Fruit fly (Drosophila melanogaster) whole organism, embryonic: ENCODE results near the gene CG43658.

ENCODE experiments used
- Atf6 ChIP-seq: fragments of 200-800 bp; sonication (Bioruptor generic); IDR thresholded peaks from 2 replicates; pipeline ENCODE4 v1.3.6; 2022; ENCODE audit warnings: missing biosample characterization, missing genetic modification characterization
- Bgb ChIP-seq: fragments of 200-800 bp; sonication (Bioruptor generic); IDR thresholded peaks from 2 replicates; pipeline ENCODE4 v1.3.6; 2022; ENCODE audit warnings: missing biosample characterization, missing genetic modification characterization; ENCODE audit not compliant: partially characterized antibody
- CG10565 ChIP-seq: fragments of 200-800 bp; sonication (Bioruptor generic); optimal IDR thresholded peaks from 3 replicates; lab custom pipeline; 2016; ENCODE audit warnings: missing biosample characterization, mild to moderate bottlenecking, missing genetic modification characterization
- CG11085 ChIP-seq: fragments of 200-800 bp; sonication (Bioruptor generic); IDR thresholded peaks from 2 replicates; pipeline ENCODE4 v1.3.6; 2022; ENCODE audit warnings: missing biosample characterization, missing genetic modification characterization
- CG11560 ChIP-seq: fragments of 200-800 bp; sonication (Bioruptor generic); IDR thresholded peaks from 3 replicates; pipeline ENCODE4 v1.3.6; 2022; ENCODE audit warnings: missing biosample characterization, missing genetic modification characterization
- CG11696 ChIP-seq: fragments of 200-800 bp; sonication (Bioruptor generic); IDR thresholded peaks from 2 replicates; pipeline ENCODE4 v1.3.6; 2022; ENCODE audit warnings: missing biosample characterization, missing genetic modification characterization
- CG12104 ChIP-seq: fragments of 200-800 bp; sonication (Bioruptor generic); optimal IDR thresholded peaks from 3 replicates; lab custom pipeline; 2016; ENCODE audit warnings: missing biosample characterization, missing genetic modification characterization
- CG13624 ChIP-seq: fragments of 200-800 bp; sonication (Bioruptor generic); optimal IDR thresholded peaks from 2 replicates; lab custom pipeline; 2016; ENCODE audit warnings: missing biosample characterization, missing genetic modification characterization
- CG1529 ChIP-seq: fragments of 200-800 bp; sonication (Bioruptor generic); optimal IDR thresholded peaks from 3 replicates; lab custom pipeline; 2018; ENCODE audit warnings: missing biosample characterization, missing genetic modification characterization
- CG18011 ChIP-seq: fragments of 200-800 bp; sonication (Bioruptor generic); optimal IDR thresholded peaks from 2 replicates; lab custom pipeline; 2017; ENCODE audit warnings: missing biosample characterization, missing genetic modification characterization, mild to moderate bottlenecking, moderate library complexity, missing genotype
- CG18619 ChIP-seq: fragments of 200-800 bp; sonication (Bioruptor generic); optimal IDR thresholded peaks from 3 replicates; lab custom pipeline; 2017; ENCODE audit warnings: missing biosample characterization, mild to moderate bottlenecking, missing genetic modification characterization
- CG3065 ChIP-seq: fragments of 200-800 bp; sonication (Bioruptor generic); optimal IDR thresholded peaks from 2 replicates; lab custom pipeline; 2016; ENCODE audit warnings: missing biosample characterization, missing genetic modification characterization
- CG32532 ChIP-seq: fragments of 200-800 bp; sonication (Bioruptor generic); IDR thresholded peaks from 2 replicates; pipeline ENCODE4 v1.3.6; 2022; ENCODE audit warnings: missing biosample characterization, missing genetic modification characterization
- CG4730 ChIP-seq: fragments of 200-800 bp; sonication (Bioruptor generic); IDR thresholded peaks from 2 replicates; pipeline ENCODE4 v1.3.6; 2022; ENCODE audit warnings: missing biosample characterization, missing genetic modification characterization
- CG4820 ChIP-seq: fragments of 200-800 bp; sonication (Bioruptor generic); optimal IDR thresholded peaks from 3 replicates; lab custom pipeline; 2016; ENCODE audit warnings: missing biosample characterization, missing genetic modification characterization
- CG7786 ChIP-seq: fragments of 200-800 bp; sonication (Bioruptor generic); optimal IDR thresholded peaks from 2 replicates; lab custom pipeline; 2016; ENCODE audit warnings: missing biosample characterization, missing genetic modification characterization
- CG7987 ChIP-seq: fragments of 200-800 bp; sonication (Bioruptor generic); optimal IDR thresholded peaks from 2 replicates; lab custom pipeline; 2018; ENCODE audit warnings: missing biosample characterization, mild to moderate bottlenecking, missing genetic modification characterization, moderate library complexity
- CG8359 ChIP-seq: fragments of 200-800 bp; sonication (Bioruptor generic); optimal IDR thresholded peaks from 2 replicates; lab custom pipeline; 2017; ENCODE audit warnings: missing biosample characterization, mild to moderate bottlenecking, missing genetic modification characterization, borderline replicate concordance
- CG8388 ChIP-seq: fragments of 200-800 bp; sonication (Bioruptor generic); optimal IDR thresholded peaks from 2 replicates; lab custom pipeline; 2019; ENCODE audit warnings: missing biosample characterization, mild to moderate bottlenecking, missing genetic modification characterization, moderate library complexity
- CG9727 ChIP-seq: fragments of 200-800 bp; sonication (Bioruptor generic); optimal IDR thresholded peaks from 3 replicates; lab custom pipeline; 2017; ENCODE audit warnings: missing biosample characterization, mild to moderate bottlenecking, missing genetic modification characterization
- CTCF ChIP-seq: fragments of 200-800 bp; sonication (Bioruptor generic); optimal IDR thresholded peaks from 2 replicates; lab custom pipeline; 2017; ENCODE audit warnings: missing biosample characterization, mild to moderate bottlenecking, missing genetic modification characterization, moderate library complexity
- D ChIP-seq, 2 experiments: fragments of 200-800 bp in 1 of 2; fragments of >200 bp in 1 of 2; sonication (Bioruptor generic) in 1 of 2; optimal IDR thresholded peaks; 2 replicates in 1 of 2; 3 replicates in 1 of 2; lab custom pipeline; 2017; ENCODE audit warnings: mild to moderate bottlenecking in 1 of 2, missing biosample characterization in 1 of 2, missing genetic modification characterization in 1 of 2, missing genetic modification reagents in 1 of 2
- D19B ChIP-seq: fragments of 200-800 bp; sonication (Bioruptor generic); optimal IDR thresholded peaks from 2 replicates; lab custom pipeline; 2017; ENCODE audit warnings: missing biosample characterization, mild to moderate bottlenecking, missing genetic modification characterization
- Doc2 ChIP-seq: fragments of 200-800 bp; sonication (Bioruptor generic); IDR thresholded peaks from 2 replicates; pipeline ENCODE4 v1.3.6; 2022; ENCODE audit warnings: missing biosample characterization, missing genetic modification characterization
- Dp ChIP-seq: fragments of 200-800 bp; sonication (Bioruptor generic); optimal IDR thresholded peaks from 2 replicates; lab custom pipeline; 2018; ENCODE audit warnings: missing biosample characterization, mild to moderate bottlenecking, missing genetic modification characterization, moderate library complexity
- HHEX ChIP-seq: fragments of 200-800 bp; sonication (Bioruptor generic); optimal IDR thresholded peaks from 3 replicates; lab custom pipeline; 2017; ENCODE audit warnings: missing biosample characterization, mild to moderate bottlenecking, missing genetic modification characterization, missing genetic modification reagents
- HmgD ChIP-seq: fragments of 200-800 bp; sonication (Bioruptor generic); optimal IDR thresholded peaks from 3 replicates; lab custom pipeline; 2016; ENCODE audit warnings: missing biosample characterization, missing genetic modification characterization
- Lpt ChIP-seq: fragments of >200 bp; optimal IDR thresholded peaks from 2 replicates; lab custom pipeline; 2018; ENCODE audit warnings: missing biosample characterization, missing genetic modification characterization
- Med ChIP-seq: fragments of 200-800 bp; sonication (Bioruptor generic); peaks from one replicate; lab custom pipeline; 2016; ENCODE audit warnings: missing biosample characterization, missing genetic modification characterization, mild to moderate bottlenecking, inconsistent platforms, moderate library complexity
- Oaz ChIP-seq: fragments of 200-800 bp; sonication (Bioruptor generic); IDR thresholded peaks from 2 replicates; pipeline ENCODE4 v1.3.6; 2022; ENCODE audit warnings: missing biosample characterization, missing genetic modification characterization
- Pdp1 ChIP-seq, 2 experiments: fragments of 200-800 bp; sonication (Bioruptor generic); optimal IDR thresholded peaks; 3 replicates each; lab custom pipeline; 2016; ENCODE audit warnings: missing biosample characterization in 2 of 2, missing genetic modification characterization in 2 of 2, mild to moderate bottlenecking in 1 of 2, moderate library complexity in 1 of 2
- Six4 ChIP-seq: fragments of 200-800 bp; sonication (Bioruptor generic); optimal IDR thresholded peaks from 2 replicates; lab custom pipeline; 2016; ENCODE audit warnings: missing biosample characterization, missing genetic modification characterization
- TFAM ChIP-seq: fragments of 200-800 bp; sonication (Bioruptor generic); optimal IDR thresholded peaks from 2 replicates; lab custom pipeline; 2017; ENCODE audit warnings: missing biosample characterization, missing genetic modification characterization, inconsistent platforms
- ac ChIP-seq: fragments of 200-800 bp; sonication (Bioruptor generic); optimal IDR thresholded peaks from 3 replicates; lab custom pipeline; 2017; ENCODE audit warnings: missing biosample characterization, mild to moderate bottlenecking, missing genetic modification characterization
- bcd ChIP-seq: fragments of 200-800 bp; sonication (Bioruptor generic); optimal IDR thresholded peaks from 2 replicates; lab custom pipeline; 2017; ENCODE audit warnings: missing biosample characterization, mild to moderate bottlenecking, missing genetic modification characterization
- chinmo ChIP-seq: fragments of 200-800 bp; sonication (Bioruptor generic); IDR thresholded peaks from 4 replicates; pipeline ENCODE4 v1.3.6; 2022; ENCODE audit warnings: missing biosample characterization, missing genetic modification characterization; ENCODE audit not compliant: partially characterized antibody
- dm ChIP-seq: fragments of 200-800 bp; sonication (Bioruptor generic); optimal IDR thresholded peaks from 3 replicates; lab custom pipeline; 2016; ENCODE audit warnings: missing biosample characterization, missing genetic modification characterization
- fd3F ChIP-seq: fragments of 200-800 bp; sonication (Bioruptor generic); optimal IDR thresholded peaks from 2 replicates; lab custom pipeline; 2018; ENCODE audit warnings: missing biosample characterization, mild to moderate bottlenecking, missing genetic modification characterization, moderate library complexity
- gro ChIP-seq: fragments of 200-800 bp; sonication (Bioruptor generic); optimal IDR thresholded peaks from 2 replicates; lab custom pipeline; 2016; ENCODE audit warnings: missing biosample characterization, missing genetic modification characterization
- luna ChIP-seq: fragments of 200-800 bp; sonication (Bioruptor generic); optimal IDR thresholded peaks from 2 replicates; lab custom pipeline; 2016; ENCODE audit warnings: missing biosample characterization, missing genetic modification characterization
- mld ChIP-seq: fragments of 200-800 bp; sonication (Bioruptor generic); IDR thresholded peaks from 3 replicates; pipeline ENCODE4 v1.3.6; 2022; ENCODE audit warnings: missing biosample characterization, missing genetic modification characterization; ENCODE audit not compliant: partially characterized antibody
- odd ChIP-seq: fragments of 200-800 bp; sonication (Bioruptor generic); optimal IDR thresholded peaks from 2 replicates; lab custom pipeline; 2017; ENCODE audit warnings: missing biosample characterization, mild to moderate bottlenecking, missing genetic modification characterization
- pnt ChIP-seq: fragments of 200-800 bp; sonication (Bioruptor generic); optimal IDR thresholded peaks from 3 replicates; lab custom pipeline; 2016; ENCODE audit warnings: missing biosample characterization, missing genetic modification characterization
- pum ChIP-seq: fragments of 200-800 bp; sonication (Bioruptor generic); optimal IDR thresholded peaks from 2 replicates; lab custom pipeline; 2016; ENCODE audit warnings: missing biosample characterization, missing genetic modification characterization
- sima ChIP-seq: fragments of 200-800 bp; sonication (Bioruptor generic); optimal IDR thresholded peaks from 2 replicates; lab custom pipeline; 2016; ENCODE audit warnings: missing biosample characterization, missing genetic modification characterization
- slou ChIP-seq: fragments of 200-800 bp; sonication (Bioruptor generic); optimal IDR thresholded peaks from 3 replicates; lab custom pipeline; 2016; ENCODE audit warnings: missing biosample characterization, missing genetic modification characterization
- sna ChIP-seq: fragments of 200-800 bp; sonication (Bioruptor generic); IDR thresholded peaks from 2 replicates; pipeline ENCODE4 v1.3.6; 2022; ENCODE audit warnings: missing biosample characterization, missing genetic modification characterization; ENCODE audit not compliant: partially characterized antibody

The CG43658 gene

dm6 chrX:17472930-17473668, 87.9 kb downstream of the CG43658 start (continued):
- TF ChIP-seq ac (GFP tag; lab: Kevin White, UChicago) = peak; percentile 63
- peak; percentile 34 for TF ChIP-seq odd (GFP tag; lab: Kevin White, UChicago)
- TF ChIP-seq CG9727 (GFP tag; lab: Kevin White, UChicago) = peak; percentile 28
- TF ChIP-seq bcd (GFP tag; lab: Kevin White, UChicago) = no peak

dm6 chrX:17472467-17472866, 88.5 kb downstream of the CG43658 start:
- TF ChIP-seq Med (GFP tag; lab: Kevin White, UChicago) = peak; percentile 19
- peak; percentile 86 for TF ChIP-seq CTCF
- no peak for TF ChIP-seq chinmo
- TF ChIP-seq, all 482 proteins: peak for 2

- no peak for TF ChIP-seq CG18011 (GFP tag; lab: Kevin White, UChicago)
- TF ChIP-seq CG11696 (GFP tag; lab: Robert Waterston, UW) = no peak
- TF ChIP-seq CG11560 (tag; lab: Robert Waterston, UW) = no peak
- TF ChIP-seq sna = no peak
- no peak for TF ChIP-seq Lpt (GFP tag; lab: Kevin White, UChicago)
- no peak for TF ChIP-seq Bgb (GFP tag; lab: Robert Waterston, UW)
- no peak for TF ChIP-seq CG7786 (GFP tag; lab: Kevin White, UChicago)
- no peak for TF ChIP-seq CG13624 (GFP tag; lab: Kevin White, UChicago)
- no peak for TF ChIP-seq CG18619 (GFP tag; lab: Kevin White, UChicago)
- no peak for TF ChIP-seq CG3065 (GFP tag; lab: Kevin White, UChicago)
- no peak for TF ChIP-seq slou (GFP tag; lab: Kevin White, UChicago)
- TF ChIP-seq CG8388 (GFP tag; lab: Kevin White, UChicago) = peak; percentile 48
- TF ChIP-seq D (optimal IDR thresholded peaks at IDR 0.05; lab: Kevin White, UChicago) = no peak
- peak; percentile 65 for TF ChIP-seq D (GFP tag; optimal IDR thresholded peaks at IDR 0.05; lab: Kevin White, UChicago)
- TF ChIP-seq TFAM = no peak
- TF ChIP-seq pnt (GFP tag; lab: Kevin White, UChicago) = no peak
- TF ChIP-seq Pdp1 (GFP tag; optimal IDR thresholded peaks at IDR 0.05; lab: Kevin White, UChicago) = no peak
- no peak for TF ChIP-seq CG10565
- no peak for TF ChIP-seq fd3F (GFP tag; lab: Kevin White, UChicago)
- no peak for TF ChIP-seq CG11085 (GFP tag; lab: Robert Waterston, UW)
- TF ChIP-seq CG4730 = no peak
- no peak for TF ChIP-seq sima (GFP tag; lab: Kevin White, UChicago)
- TF ChIP-seq CG7987 (GFP tag; lab: Kevin White, UChicago) = no peak
- TF ChIP-seq Six4 (GFP tag; lab: Kevin White, UChicago) = no peak
- TF ChIP-seq HHEX (GFP tag; lab: Kevin White, UChicago) = no peak
- TF ChIP-seq luna (GFP tag; lab: Kevin White, UChicago) = no peak
- no peak for TF ChIP-seq gro
- TF ChIP-seq CG1529 (GFP tag; lab: Kevin White, UChicago) = no peak
- no peak for TF ChIP-seq mld
- no peak for TF ChIP-seq pum (GFP tag; lab: Kevin White, UChicago)
- no peak for TF ChIP-seq Dp (GFP tag; lab: Kevin White, UChicago)
- TF ChIP-seq CG8359 (GFP tag; lab: Kevin White, UChicago) = peak; percentile 7
- no peak for TF ChIP-seq HmgD
- no peak for TF ChIP-seq CG12104 (GFP tag; lab: Kevin White, UChicago)
- no peak for TF ChIP-seq Doc2
- no peak for TF ChIP-seq Oaz (GFP tag; lab: Robert Waterston, UW)
- peak; percentile 21 for TF ChIP-seq D19B (GFP tag; lab: Kevin White, UChicago)
- TF ChIP-seq CG32532 (GFP tag; lab: Robert Waterston, UW) = no peak
- no peak for TF ChIP-seq CG4820 (GFP tag; lab: Kevin White, UChicago)
- no peak for TF ChIP-seq dm (GFP tag; lab: Kevin White, UChicago)
- TF ChIP-seq Atf6 (GFP tag; lab: Robert Waterston, UW) = no peak
Measured at dm6 chrX:17471584-17471983, 89.4 kb downstream of the CG43658 start.
